Worm (Caenorhabditis elegans): ENCODE data around the gene zip-7.

Gene zip-7

DNA sequence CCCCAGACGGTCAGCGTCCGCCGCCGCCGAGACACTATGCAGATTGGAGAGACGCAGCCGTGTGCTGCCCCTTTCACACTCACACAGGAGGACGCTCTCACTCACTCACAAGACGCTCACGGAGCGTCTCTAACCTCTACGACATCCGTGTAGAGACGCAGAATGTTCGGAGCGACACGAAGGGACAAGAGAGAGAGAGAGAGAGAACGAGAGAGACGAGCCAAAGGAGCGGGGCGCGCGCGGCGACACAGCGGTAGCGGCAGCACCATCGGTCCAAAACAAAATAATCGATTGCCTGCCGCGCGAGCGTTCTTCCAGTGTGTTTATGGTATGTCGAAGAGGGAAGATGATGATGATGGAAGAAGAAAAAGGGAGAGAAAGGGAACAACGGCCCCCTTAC, 13.2 kb downstream of the zip-7 start (continued):
- TF ChIP-seq rbr-2 (tag; optimal IDR thresholded peaks at IDR 0.05), result peak; percentile 93
- no peak for TF ChIP-seq aly-2 (tag; optimal IDR thresholded peaks at IDR 0.05)
- peak; percentile 64 for TF ChIP-seq mes-2 (tag; optimal IDR thresholded peaks at IDR 0.05; ENCODE audit: poor library complexity, severe bottlenecking)
- TF ChIP-seq daf-19 (GFP tag; conservative IDR thresholded peaks at IDR 0.05), result no peak
- peak; percentile 50; the same call in 1 of the 2 replicates for TF ChIP-seq zfp-3 (GFP tag; conservative IDR thresholded peaks at IDR 0.05)
- no peak for TF ChIP-seq F49E8.2 (tag; optimal IDR thresholded peaks at IDR 0.05; ENCODE audit: borderline replicate concordance)
- no peak for TF ChIP-seq F26F4.8 (GFP tag; conservative IDR thresholded peaks at IDR 0.05)
- TF ChIP-seq mxl-2 (GFP tag; conservative IDR thresholded peaks at IDR 0.05), result no peak; the same call in 1 of the 2 replicates

DNA sequence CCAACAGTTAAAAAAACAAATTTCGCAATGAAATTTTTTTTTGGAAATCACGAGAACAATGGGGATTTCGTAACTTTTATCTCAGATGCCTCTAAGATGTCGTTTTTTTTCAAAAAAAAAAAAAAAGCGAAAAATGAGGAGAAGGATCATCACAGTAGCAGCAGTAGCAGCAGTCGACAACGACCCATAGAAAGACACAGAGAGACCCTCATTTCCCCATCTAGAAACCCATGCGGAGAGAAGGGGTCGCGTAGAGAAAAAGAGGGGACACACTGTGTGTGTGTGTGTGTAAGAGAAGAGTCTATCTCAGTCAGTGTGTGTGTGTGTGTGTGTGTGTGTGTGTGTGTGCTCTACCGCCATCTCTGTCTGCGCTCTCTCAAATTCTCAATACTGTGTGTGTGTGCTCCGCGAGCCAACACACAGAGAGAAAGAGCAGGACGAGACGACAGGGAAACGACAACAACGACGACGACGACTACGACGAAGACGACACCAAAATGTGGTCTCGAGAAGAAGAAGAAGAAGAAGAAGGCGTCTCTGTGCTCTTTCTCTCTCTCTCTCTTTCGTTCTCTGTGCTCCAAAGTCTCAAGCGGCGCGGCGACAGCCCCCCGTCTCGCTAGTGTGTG, 14.0 kb downstream of the zip-7 start:
- peak; percentile 82 for TF ChIP-seq nhr-28 (tag; optimal IDR thresholded peaks at IDR 0.05)
- peak; percentile 82 for TF ChIP-seq hlh-11 (tag; optimal IDR thresholded peaks at IDR 0.05)
- no peak for TF ChIP-seq Y105C5A.15 (GFP tag; IDR thresholded peaks at IDR 0.05)
- TF ChIP-seq unc-39 (tag; optimal IDR thresholded peaks at IDR 0.05), result no peak
- TF ChIP-seq D1046.2 (GFP tag; IDR thresholded peaks at IDR 0.05), result no peak
- TF ChIP-seq nhr-237 (tag; optimal IDR thresholded peaks at IDR 0.05), result no peak
- peak; percentile 33 for TF ChIP-seq ztf-7 (tag; optimal IDR thresholded peaks at IDR 0.05)
- TF ChIP-seq ceh-28 (tag; optimal IDR thresholded peaks at IDR 0.05), result peak; percentile 13
- no peak for TF ChIP-seq spr-1 (tag; optimal IDR thresholded peaks at IDR 0.05)
- peak; percentile 62 to 67 for TF ChIP-seq lsy-2 (tag; optimal IDR thresholded peaks at IDR 0.05)
- TF ChIP-seq dmd-8 (GFP tag; IDR thresholded peaks at IDR 0.05), result 0 out of 2 replicates have a peak, but pooled peaks have one; percentile 41
- no peak for TF ChIP-seq mxl-2 (GFP tag; conservative IDR thresholded peaks at IDR 0.05)
- no peak for TF ChIP-seq aly-2 (tag; optimal IDR thresholded peaks at IDR 0.05)
- TF ChIP-seq ZK546.5 (tag; optimal IDR thresholded peaks at IDR 0.05), result no peak
- TF ChIP-seq ctbp-1 (GFP tag; IDR thresholded peaks at IDR 0.05), result peak; percentile 81
- peak; percentile 85 for TF ChIP-seq lin-13 (GFP tag; optimal IDR thresholded peaks at IDR 0.05)
- no peak for TF ChIP-seq saeg-2 (GFP tag; IDR thresholded peaks at IDR 0.05)
- no peak for TF ChIP-seq spr-3 (GFP tag; optimal IDR thresholded peaks at IDR 0.05)
- TF ChIP-seq mxl-3 (GFP tag; optimal IDR thresholded peaks at IDR 0.05), result peak; percentile 55
- TF ChIP-seq zfp-2 (tag; optimal IDR thresholded peaks at IDR 0.05), result peak; percentile 24
- TF ChIP-seq F26F4.8 (GFP tag; conservative IDR thresholded peaks at IDR 0.05), result no peak
- no peak for TF ChIP-seq nhr-25 (tag; optimal IDR thresholded peaks at IDR 0.05; ENCODE audit: borderline replicate concordance, insufficient read depth)
- TF ChIP-seq ceh-32 (tag; optimal IDR thresholded peaks at IDR 0.05; ENCODE audit: poor library complexity), result no peak
- peak; percentile 69 for TF ChIP-seq fkh-10 (GFP tag; optimal IDR thresholded peaks at IDR 0.05)
- TF ChIP-seq vab-7 (GFP tag; IDR thresholded peaks at IDR 0.05), result no peak; the same call in 1 of the 2 replicates
- TF ChIP-seq madf-9 (GFP tag; conservative IDR thresholded peaks at IDR 0.05), result no peak; the same call in 1 of the 2 replicates
- 0 out of 2 replicates have a peak, but pooled peaks have one; percentile 40 for TF ChIP-seq zfp-3 (GFP tag; conservative IDR thresholded peaks at IDR 0.05)
- peak; percentile 74 for TF ChIP-seq F37D6.2 (tag; optimal IDR thresholded peaks at IDR 0.05)
- peak; percentile 52 for TF ChIP-seq dmd-6 (GFP tag; IDR thresholded peaks at IDR 0.05)
- no peak for TF ChIP-seq skn-1 (tag; optimal IDR thresholded peaks at IDR 0.05)
- peak in 1 of 2 experiments; percentile 38 for TF ChIP-seq daf-16 (GFP tag; optimal IDR thresholded peaks at IDR 0.05)
- peak; percentile 34 for TF ChIP-seq daf-16 (tag; optimal IDR thresholded peaks at IDR 0.05)
- peak; percentile 81 for TF ChIP-seq dve-1 (tag; optimal IDR thresholded peaks at IDR 0.05; ENCODE audit: insufficient read depth)
- TF ChIP-seq madf-5 (GFP tag; IDR thresholded peaks at IDR 0.05), result no peak
- TF ChIP-seq mdt-29 (GFP tag; IDR thresholded peaks at IDR 0.05), result no peak
- no peak for TF ChIP-seq dmd-9 (GFP tag; IDR thresholded peaks at IDR 0.05)
- no peak for TF ChIP-seq R02D3.7 (tag; optimal IDR thresholded peaks at IDR 0.05)
- no peak for TF ChIP-seq Y48G9A.11 (GFP tag; IDR thresholded peaks at IDR 0.05)
- no peak for TF ChIP-seq dpl-1 (GFP tag; optimal IDR thresholded peaks at IDR 0.05)
- peak; percentile 66 for TF ChIP-seq mes-2 (tag; optimal IDR thresholded peaks at IDR 0.05; ENCODE audit: poor library complexity, severe bottlenecking)
- no peak for TF ChIP-seq ceh-44 (GFP tag; IDR thresholded peaks at IDR 0.05)
- no peak for TF ChIP-seq ceh-62 (tag; optimal IDR thresholded peaks at IDR 0.05)
- no peak for TF ChIP-seq attf-4 (tag; optimal IDR thresholded peaks at IDR 0.05)
- TF ChIP-seq zip-2 (tag; optimal IDR thresholded peaks at IDR 0.05), result no peak

Data from whole organism, L4 larva.